Worm (Caenorhabditis elegans): ENCODE data around the gene nhr-114.

Gene nhr-114

DNA sequence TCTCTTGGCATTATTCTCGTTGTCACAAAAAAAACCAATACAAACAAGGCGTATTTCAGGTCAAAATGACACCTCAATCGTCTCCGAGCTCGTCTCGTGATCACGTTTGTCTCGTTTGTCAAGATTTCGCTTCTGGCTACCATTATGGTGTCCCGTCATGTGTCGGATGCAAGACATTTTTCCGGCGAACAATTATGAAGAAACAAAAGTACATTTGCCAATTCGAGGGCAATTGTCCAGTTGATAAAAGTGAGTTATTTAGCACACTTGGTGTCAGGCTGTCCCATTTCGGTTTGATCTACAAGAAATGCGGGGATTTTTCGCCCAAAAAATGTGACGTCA, at the start of gene nhr-114:
Gene nhr-114, plus strand, starts transcription at position 59 of the 342 bp plus-strand sequence.
- no peak for TF ChIP-seq sea-1 (GFP tag; conservative IDR thresholded peaks at IDR 0.05)
- no peak for TF ChIP-seq ceh-13 (GFP tag; optimal IDR thresholded peaks at IDR 0.05)
- no peak for TF ChIP-seq tra-4 (tag; optimal IDR thresholded peaks at IDR 0.05)
- no peak for TF ChIP-seq aly-1 (tag; optimal IDR thresholded peaks at IDR 0.05)
- no peak for TF ChIP-seq ama-1 (optimal IDR thresholded peaks at IDR 0.05)
- TF ChIP-seq scrt-1 (GFP tag; IDR thresholded peaks at IDR 0.05): no peak
- no peak for TF ChIP-seq pes-1 (GFP tag; IDR thresholded peaks at IDR 0.05)
- no peak for TF ChIP-seq ceh-36 (tag; optimal IDR thresholded peaks at IDR 0.05)
- TF ChIP-seq flt-1 (GFP tag; IDR thresholded peaks at IDR 0.05): no peak
- no peak for TF ChIP-seq ets-7 (tag; optimal IDR thresholded peaks at IDR 0.05)
- TF ChIP-seq F13C5.2 (tag; optimal IDR thresholded peaks at IDR 0.05): no peak
- no peak for TF ChIP-seq hmbx-1 (tag; optimal IDR thresholded peaks at IDR 0.05)
- no peak for TF ChIP-seq tbx-11 (GFP tag; IDR thresholded peaks at IDR 0.05)
- no peak for TF ChIP-seq B0310.2 (tag; optimal IDR thresholded peaks at IDR 0.05)
- TF ChIP-seq hnd-1 (tag; optimal IDR thresholded peaks at IDR 0.05): no peak
- TF ChIP-seq hmg-4 (GFP tag; optimal IDR thresholded peaks at IDR 0.05): no peak
- TF ChIP-seq tbx-37 (GFP tag; conservative IDR thresholded peaks at IDR 0.05): no peak

DNA sequence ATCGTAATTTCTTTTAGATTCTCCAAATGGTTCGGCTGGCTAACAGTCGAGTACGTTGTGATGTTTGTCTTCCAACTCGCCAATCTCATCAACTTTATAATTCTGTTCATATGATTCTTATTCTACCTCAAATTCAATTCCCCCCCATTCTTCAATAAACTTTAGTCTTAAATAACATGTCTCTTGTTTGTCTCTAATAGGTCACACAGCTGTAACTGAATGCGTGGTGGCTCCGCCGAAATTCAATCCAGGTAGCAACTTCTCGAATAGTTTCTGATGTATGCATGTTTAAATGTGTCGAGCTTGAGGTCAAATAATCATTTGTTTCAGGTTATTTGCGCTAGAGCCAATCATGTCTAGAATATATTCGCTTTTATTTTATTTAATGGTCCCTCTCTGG, 48.3 kb upstream of the nhr-114 start, which contains the start of gene lgc-29:
Gene lgc-29, plus strand, starts transcription at position 301 of the 400 bp plus-strand sequence.
- TF ChIP-seq pes-1 (GFP tag; IDR thresholded peaks at IDR 0.05): no peak
- no peak for TF ChIP-seq ets-7 (tag; optimal IDR thresholded peaks at IDR 0.05)
- TF ChIP-seq hnd-1 (tag; optimal IDR thresholded peaks at IDR 0.05): no peak
- no peak for TF ChIP-seq F13C5.2 (tag; optimal IDR thresholded peaks at IDR 0.05)
- TF ChIP-seq flt-1 (GFP tag; IDR thresholded peaks at IDR 0.05): no peak
- no peak for TF ChIP-seq ceh-13 (GFP tag; optimal IDR thresholded peaks at IDR 0.05)
- TF ChIP-seq ama-1 (optimal IDR thresholded peaks at IDR 0.05): no peak
- no peak for TF ChIP-seq sea-1 (GFP tag; conservative IDR thresholded peaks at IDR 0.05)
- TF ChIP-seq tbx-11 (GFP tag; IDR thresholded peaks at IDR 0.05): no peak
- no peak for TF ChIP-seq B0310.2 (tag; optimal IDR thresholded peaks at IDR 0.05)

DNA sequence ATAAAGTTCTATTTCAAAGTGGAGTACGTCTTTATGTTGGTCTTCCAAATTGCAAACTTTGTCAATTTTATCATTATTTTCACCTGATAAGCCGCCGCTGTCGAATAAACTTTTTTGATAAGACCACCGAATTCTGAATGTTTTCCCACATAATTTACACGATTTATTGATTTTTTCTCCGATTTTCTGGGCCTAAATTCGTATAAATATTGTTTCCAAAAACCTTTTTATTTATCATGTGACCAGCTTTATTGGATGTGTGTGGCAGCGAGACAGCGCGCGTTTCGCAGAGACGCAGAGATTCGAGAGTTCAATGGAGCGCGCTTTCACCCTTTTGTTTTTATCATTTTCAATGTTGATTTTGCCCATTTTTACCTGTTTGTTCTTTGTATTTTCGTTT, 44.0 kb upstream of the nhr-114 start:
- TF ChIP-seq scrt-1 (GFP tag; IDR thresholded peaks at IDR 0.05) (no peak), ceh-13 (GFP tag; optimal IDR thresholded peaks at IDR 0.05) (no peak), hnd-1 (tag; optimal IDR thresholded peaks at IDR 0.05) (no peak), hmbx-1 (tag; optimal IDR thresholded peaks at IDR 0.05) (no peak), B0310.2 (tag; optimal IDR thresholded peaks at IDR 0.05) (no peak), tra-4 (tag; optimal IDR thresholded peaks at IDR 0.05) (no peak), tbx-11 (GFP tag; IDR thresholded peaks at IDR 0.05) (no peak), flt-1 (GFP tag; IDR thresholded peaks at IDR 0.05) (no peak), ama-1 (optimal IDR thresholded peaks at IDR 0.05) (no peak), F13C5.2 (tag; optimal IDR thresholded peaks at IDR 0.05) (no peak), ceh-36 (tag; optimal IDR thresholded peaks at IDR 0.05) (no peak), tbx-37 (GFP tag; conservative IDR thresholded peaks at IDR 0.05) (no peak), aly-1 (tag; optimal IDR thresholded peaks at IDR 0.05) (no peak)

DNA sequence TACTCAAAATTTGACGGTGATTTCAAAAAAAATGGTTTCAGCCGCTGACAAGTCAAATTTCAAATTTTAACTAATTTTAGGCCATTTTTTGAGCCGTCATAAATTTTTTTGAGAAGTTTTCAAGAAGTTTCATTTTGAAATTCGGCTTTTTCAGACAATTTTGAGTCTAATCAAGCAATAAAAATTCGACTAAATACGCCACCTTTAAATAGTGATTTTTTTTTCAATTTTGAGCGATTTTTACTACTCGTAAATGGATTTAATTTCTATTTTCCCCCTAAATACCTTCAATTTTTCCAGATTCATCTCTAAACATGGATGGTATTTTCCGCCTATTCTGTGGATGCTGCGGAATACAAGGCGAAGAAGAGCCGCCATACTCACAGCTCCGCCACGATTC, 42.8 kb upstream of the nhr-114 start, which contains the start of gene Y45G5AL.1:
Gene Y45G5AL.1, plus strand, starts transcription at position 301 of the 400 bp plus-strand sequence.
- no peak for TF ChIP-seq flt-1 (GFP tag; IDR thresholded peaks at IDR 0.05)
- no peak for TF ChIP-seq hnd-1 (tag; optimal IDR thresholded peaks at IDR 0.05)
- no peak for TF ChIP-seq ceh-36 (tag; optimal IDR thresholded peaks at IDR 0.05)
- no peak for TF ChIP-seq hmg-4 (GFP tag; optimal IDR thresholded peaks at IDR 0.05)
- TF ChIP-seq ceh-13 (GFP tag; optimal IDR thresholded peaks at IDR 0.05): no peak
- no peak for TF ChIP-seq ets-7 (tag; optimal IDR thresholded peaks at IDR 0.05)
- TF ChIP-seq sea-1 (GFP tag; conservative IDR thresholded peaks at IDR 0.05): no peak
- no peak for TF ChIP-seq tbx-37 (GFP tag; conservative IDR thresholded peaks at IDR 0.05)
- TF ChIP-seq tbx-11 (GFP tag; IDR thresholded peaks at IDR 0.05): no peak
- no peak for TF ChIP-seq aly-1 (tag; optimal IDR thresholded peaks at IDR 0.05)
- TF ChIP-seq pes-1 (GFP tag; IDR thresholded peaks at IDR 0.05): no peak
- no peak for TF ChIP-seq B0310.2 (tag; optimal IDR thresholded peaks at IDR 0.05)

DNA sequence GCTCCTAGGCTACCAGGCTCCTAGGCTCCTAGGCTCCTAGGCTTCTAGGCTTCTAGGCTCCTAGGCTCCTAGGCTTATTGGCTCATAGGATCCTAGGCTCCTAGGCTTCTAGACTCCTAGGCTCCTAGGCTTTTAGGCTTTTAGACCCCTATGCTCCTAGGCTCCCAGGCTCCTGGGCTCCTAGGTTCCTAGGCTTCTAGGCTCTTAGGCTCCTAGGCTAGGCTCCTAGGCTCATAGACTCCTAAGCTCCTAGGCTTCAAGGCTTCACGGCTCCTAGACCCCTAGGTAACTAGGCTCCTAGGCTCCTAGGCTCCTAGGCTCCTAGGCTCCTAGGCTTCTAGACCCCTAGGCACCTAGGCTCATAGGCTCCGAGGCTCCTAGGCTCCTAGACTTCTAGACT, 35.6 kb upstream of the nhr-114 start:
- TF ChIP-seq hmg-4 (GFP tag; optimal IDR thresholded peaks at IDR 0.05): no peak
- TF ChIP-seq ceh-36 (tag; optimal IDR thresholded peaks at IDR 0.05): no peak
- TF ChIP-seq hnd-1 (tag; optimal IDR thresholded peaks at IDR 0.05): no peak
- TF ChIP-seq hmbx-1 (tag; optimal IDR thresholded peaks at IDR 0.05): no peak
- TF ChIP-seq tbx-11 (GFP tag; IDR thresholded peaks at IDR 0.05): no peak
- TF ChIP-seq tbx-37 (GFP tag; conservative IDR thresholded peaks at IDR 0.05): no peak

DNA sequence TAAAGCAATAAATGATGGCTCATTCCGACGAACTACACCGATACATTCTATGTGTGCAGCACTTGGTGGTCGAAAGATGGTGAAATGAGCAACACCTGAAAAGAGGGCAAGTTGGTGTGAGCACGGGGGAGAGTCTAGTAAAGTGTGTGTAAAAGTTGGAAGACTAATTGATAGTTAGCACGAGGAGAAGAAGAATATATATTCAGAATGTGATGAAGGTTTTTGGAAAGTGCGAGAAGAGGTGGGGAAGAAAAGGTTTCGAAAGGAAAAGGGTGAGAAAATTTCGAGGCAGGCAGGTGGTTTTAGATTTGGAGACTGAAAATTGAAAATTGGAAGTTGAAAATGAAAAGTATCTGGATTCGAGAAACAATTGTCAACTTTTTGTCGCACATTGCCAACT, 34.8 kb upstream of the nhr-114 start, which contains the start of gene Y45G5AM.6:
Gene Y45G5AM.6, minus strand, starts transcription at position 101 of the 400 bp plus-strand sequence.
- no peak for TF ChIP-seq tra-4 (tag; optimal IDR thresholded peaks at IDR 0.05)

DNA sequence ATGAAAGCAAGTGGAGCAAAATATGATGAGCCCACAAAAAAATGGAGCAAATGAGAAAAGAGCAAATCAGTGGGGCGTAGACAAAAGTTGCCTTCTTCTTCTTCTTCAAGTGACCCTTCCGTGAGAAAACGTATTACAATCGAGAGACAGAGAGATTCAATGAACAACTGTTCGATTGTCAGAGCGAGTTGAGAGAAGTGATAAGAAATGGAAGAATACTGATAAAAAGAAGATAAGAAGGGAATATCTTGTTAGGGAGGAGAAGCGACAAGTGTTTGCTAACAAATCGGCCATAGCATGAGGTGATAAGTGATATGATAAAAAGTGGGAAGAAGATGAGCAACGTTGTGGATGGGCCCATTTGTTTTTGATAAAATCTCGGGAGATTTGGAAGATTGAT, 29.7 kb upstream of the nhr-114 start:
- TF ChIP-seq tbx-37 (GFP tag; conservative IDR thresholded peaks at IDR 0.05): no peak
- TF ChIP-seq hmg-4 (GFP tag; optimal IDR thresholded peaks at IDR 0.05): no peak
- no peak for TF ChIP-seq ama-1 (optimal IDR thresholded peaks at IDR 0.05)

DNA sequence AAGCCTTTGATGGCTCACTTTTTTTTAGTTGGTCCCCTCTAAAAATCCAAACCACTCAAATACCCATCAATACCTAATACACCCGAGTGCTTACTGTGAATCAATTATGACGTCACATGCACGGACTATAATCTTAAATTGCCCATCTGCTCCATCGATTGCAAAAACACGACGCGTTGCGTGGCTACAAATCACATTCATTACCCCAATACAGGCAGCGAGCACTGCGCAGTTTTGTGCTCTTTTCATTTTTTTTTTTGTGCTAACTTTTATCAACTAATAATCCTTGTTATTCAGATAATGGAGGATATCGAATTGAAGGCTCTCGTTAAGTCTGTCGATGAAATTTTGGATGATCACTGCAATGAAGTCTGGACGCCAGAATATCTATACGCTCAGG, 26.9 kb upstream of the nhr-114 start, which contains the start of gene Y45G5AM.5:
Gene Y45G5AM.5, plus strand, starts transcription at position 301 of the 400 bp plus-strand sequence.
- no peak for TF ChIP-seq tbx-37 (GFP tag; conservative IDR thresholded peaks at IDR 0.05)
- no peak for TF ChIP-seq ceh-36 (tag; optimal IDR thresholded peaks at IDR 0.05)
- TF ChIP-seq hmg-4 (GFP tag; optimal IDR thresholded peaks at IDR 0.05): no peak
- no peak for TF ChIP-seq hnd-1 (tag; optimal IDR thresholded peaks at IDR 0.05)
- TF ChIP-seq flt-1 (GFP tag; IDR thresholded peaks at IDR 0.05): no peak
- TF ChIP-seq hmbx-1 (tag; optimal IDR thresholded peaks at IDR 0.05): no peak
- TF ChIP-seq ceh-13 (GFP tag; optimal IDR thresholded peaks at IDR 0.05): no peak
- TF ChIP-seq scrt-1 (GFP tag; IDR thresholded peaks at IDR 0.05): no peak
- no peak for TF ChIP-seq sea-1 (GFP tag; conservative IDR thresholded peaks at IDR 0.05)
- TF ChIP-seq pes-1 (GFP tag; IDR thresholded peaks at IDR 0.05): no peak
